Worm (Caenorhabditis elegans): Measurements from ENCODE around the gene F13H6.5.

- no peak for TF ChIP-seq mab-5 (tag; optimal IDR thresholded peaks at IDR 0.05)
- no peak for TF ChIP-seq ceh-43 (GFP tag; optimal IDR thresholded peaks at IDR 0.05)
These were observed 24.6 kb downstream of the F13H6.5 start for ce11 chrV:6350109-6350508.
